Worm (Caenorhabditis elegans): ENCODE results near the gene srh-22.

The srh-22 gene

DNA sequence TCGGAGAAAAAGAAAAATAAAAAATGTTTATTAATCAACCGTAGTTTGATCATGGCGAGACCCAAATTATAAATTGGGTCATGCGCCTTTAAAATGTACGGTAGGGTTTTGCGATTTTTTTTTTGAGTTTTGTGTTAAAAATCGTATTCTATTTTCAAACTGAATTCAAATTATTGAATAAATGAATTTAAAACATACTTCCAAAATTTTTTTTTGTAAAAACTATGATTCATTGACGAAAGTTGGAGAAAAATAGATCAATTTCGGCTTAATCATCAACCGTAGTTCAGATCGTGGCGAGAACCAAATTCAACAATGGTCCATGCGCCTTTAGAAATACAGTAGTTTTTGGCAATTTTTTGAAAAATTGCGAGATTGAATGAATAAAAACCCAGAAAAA, 41.5 kb downstream of the srh-22 start:
- no peak for TF ChIP-seq unc-62 (GFP tag; optimal IDR thresholded peaks at IDR 0.05)
- TF ChIP-seq elt-1 (tag; optimal IDR thresholded peaks at IDR 0.05; ENCODE audit: borderline replicate concordance, insufficient read depth): no peak
- TF ChIP-seq ces-1 (GFP tag; optimal IDR thresholded peaks at IDR 0.05): no peak
- TF ChIP-seq lsy-2 (tag; optimal IDR thresholded peaks at IDR 0.05): no peak
- no peak for TF ChIP-seq cnd-1 (tag; optimal IDR thresholded peaks at IDR 0.05)
- no peak for TF ChIP-seq elt-3 (tag; optimal IDR thresholded peaks at IDR 0.05)
- TF ChIP-seq mls-2 (tag; optimal IDR thresholded peaks at IDR 0.05): no peak
- no peak for TF ChIP-seq hlh-1 (tag; optimal IDR thresholded peaks at IDR 0.05)
- no peak for TF ChIP-seq lin-32 (GFP tag; optimal IDR thresholded peaks at IDR 0.05)
- TF ChIP-seq M03D4.4 (tag; optimal IDR thresholded peaks at IDR 0.05): no peak
- no peak for TF ChIP-seq lin-13 (tag; optimal IDR thresholded peaks at IDR 0.05)
- TF ChIP-seq bed-3 (GFP tag; optimal IDR thresholded peaks at IDR 0.05): no peak
- no peak for TF ChIP-seq drap-1 (GFP tag; optimal IDR thresholded peaks at IDR 0.05)

DNA sequence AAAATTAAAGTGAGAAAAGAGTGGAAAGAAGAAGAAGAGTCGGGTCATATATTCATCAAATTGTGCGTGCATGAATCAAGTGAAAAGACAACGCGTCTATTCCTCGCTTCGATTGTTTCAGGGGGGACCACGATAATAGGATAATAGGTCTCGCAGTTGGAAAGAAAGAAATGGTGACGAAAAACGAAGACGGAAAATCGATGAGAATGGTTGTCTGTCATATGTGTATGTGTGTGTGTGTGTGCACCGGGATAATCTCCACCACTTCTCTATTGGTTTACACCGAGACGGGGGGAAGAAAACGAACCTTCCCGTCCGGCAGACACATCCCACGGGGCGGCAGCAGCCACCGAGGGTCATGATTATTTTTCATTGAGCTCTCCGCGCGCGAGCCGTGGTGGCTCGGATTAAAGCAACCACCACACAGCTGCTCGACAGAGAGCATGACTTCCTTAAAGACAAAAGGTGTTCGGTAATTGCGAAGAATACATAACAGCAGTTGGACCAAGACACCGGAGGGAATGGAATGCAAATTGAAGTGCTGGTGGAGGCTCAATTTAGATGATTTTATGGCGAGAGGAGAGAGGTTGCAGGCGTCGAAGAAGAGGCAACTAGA, 42.0 kb downstream of the srh-22 start:
- TF ChIP-seq ceh-39 (tag; optimal IDR thresholded peaks at IDR 0.05): no peak
- no peak for TF ChIP-seq nhr-12 (tag; optimal IDR thresholded peaks at IDR 0.05)
- peak; percentile 73 for TF ChIP-seq ztf-11 (tag; optimal IDR thresholded peaks at IDR 0.05)
- peak; percentile 69 for TF ChIP-seq hlh-1 (tag; optimal IDR thresholded peaks at IDR 0.05)
- TF ChIP-seq ham-2 (GFP tag; optimal IDR thresholded peaks at IDR 0.05): peak; percentile 53
- TF ChIP-seq unc-62 (GFP tag; optimal IDR thresholded peaks at IDR 0.05): peak; percentile 63
- TF ChIP-seq lin-13 (tag; optimal IDR thresholded peaks at IDR 0.05): no peak
- TF ChIP-seq ceh-83 (GFP tag; optimal IDR thresholded peaks at IDR 0.05): no peak
- TF ChIP-seq mls-2 (tag; optimal IDR thresholded peaks at IDR 0.05): peak; percentile 74
- TF ChIP-seq elt-1 (tag; optimal IDR thresholded peaks at IDR 0.05; ENCODE audit: borderline replicate concordance, insufficient read depth): no peak
- TF ChIP-seq ceh-43 (GFP tag; optimal IDR thresholded peaks at IDR 0.05): peak; percentile 2
- peak; percentile 78 for TF ChIP-seq lin-32 (GFP tag; optimal IDR thresholded peaks at IDR 0.05)
- peak; percentile 72 for TF ChIP-seq nhr-2 (tag; optimal IDR thresholded peaks at IDR 0.05)
- no peak for TF ChIP-seq zip-8 (tag; optimal IDR thresholded peaks at IDR 0.05)
- no peak for TF ChIP-seq sem-2 (GFP tag; optimal IDR thresholded peaks at IDR 0.05)
- TF ChIP-seq cnd-1 (tag; optimal IDR thresholded peaks at IDR 0.05): peak; percentile 78
- peak; percentile 64 for TF ChIP-seq M03D4.4 (tag; optimal IDR thresholded peaks at IDR 0.05)
- peak; percentile 70 for TF ChIP-seq unc-120 (tag; optimal IDR thresholded peaks at IDR 0.05; ENCODE audit: poor library complexity, severe bottlenecking)
- TF ChIP-seq sptf-1 (tag; optimal IDR thresholded peaks at IDR 0.05): peak; percentile 76

DNA sequence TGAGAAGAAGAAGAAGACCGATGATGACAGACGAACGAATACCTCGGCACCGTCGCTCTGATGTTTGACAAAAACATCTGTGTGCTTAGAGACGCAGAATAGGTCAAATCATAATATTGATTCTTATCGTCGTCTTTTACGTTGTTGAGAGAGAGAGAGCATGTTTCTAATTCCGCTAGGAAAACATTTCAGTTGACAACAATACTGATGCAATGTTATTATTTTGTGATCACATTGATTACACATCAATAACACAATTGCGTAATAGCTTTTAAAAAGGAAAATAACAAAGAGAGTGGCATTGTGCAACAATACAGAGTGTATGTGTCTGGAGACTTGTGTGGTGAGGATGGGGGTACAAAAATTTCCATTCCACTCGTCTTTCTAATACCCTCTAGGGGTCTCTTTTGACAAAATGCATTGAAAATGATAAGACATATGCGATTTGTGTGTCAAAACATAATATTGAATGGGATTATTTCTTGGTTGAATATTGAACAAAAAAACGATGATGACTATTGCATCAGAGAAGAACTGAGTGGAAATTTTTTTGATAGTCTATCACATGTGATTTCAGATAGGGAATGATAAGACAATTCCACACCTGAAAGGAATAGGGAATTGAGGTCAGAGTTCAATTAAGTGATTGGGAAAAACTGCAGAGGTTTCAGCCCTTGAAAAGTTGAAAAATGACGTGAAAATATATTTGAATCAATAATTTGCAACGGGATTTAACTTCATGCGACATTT, 42.7 kb downstream of the srh-22 start:
- TF ChIP-seq zip-8 (tag; optimal IDR thresholded peaks at IDR 0.05) (peak; percentile 98), unc-120 (tag; optimal IDR thresholded peaks at IDR 0.05; ENCODE audit: poor library complexity, severe bottlenecking) (no peak)

DNA sequence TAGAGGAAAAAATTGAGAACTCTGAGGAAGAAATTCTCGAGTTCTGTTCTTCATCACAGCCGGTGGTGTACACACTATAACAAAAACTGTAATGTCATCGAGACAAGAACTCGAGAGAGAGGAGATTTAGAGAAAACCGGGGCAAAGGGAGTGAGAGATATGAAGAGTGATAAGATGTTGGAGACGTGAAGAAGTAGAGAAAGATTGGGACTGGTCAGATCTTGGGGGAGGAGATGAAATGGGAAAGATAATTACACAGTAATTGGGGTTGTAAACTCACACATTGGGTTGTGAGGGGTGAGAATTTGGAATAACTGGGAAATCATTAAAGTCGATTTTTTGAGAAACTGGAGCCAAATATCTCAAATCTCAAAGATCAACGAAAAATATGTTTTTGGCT, 43.7 kb downstream of the srh-22 start:
- TF ChIP-seq ham-2 (GFP tag; optimal IDR thresholded peaks at IDR 0.05) (no peak), pha-4 (tag; optimal IDR thresholded peaks at IDR 0.05) (no peak), flh-1 (GFP tag; optimal IDR thresholded peaks at IDR 0.05) (no peak), mls-2 (tag; optimal IDR thresholded peaks at IDR 0.05) (no peak), nhr-2 (tag; optimal IDR thresholded peaks at IDR 0.05) (no peak), blmp-1 (tag; optimal IDR thresholded peaks at IDR 0.05) (no peak), snpc-4 (tag; optimal IDR thresholded peaks at IDR 0.05) (no peak), unc-62 (GFP tag; optimal IDR thresholded peaks at IDR 0.05) (peak; percentile 7), ztf-11 (tag; optimal IDR thresholded peaks at IDR 0.05) (no peak), elt-1 (tag; optimal IDR thresholded peaks at IDR 0.05; ENCODE audit: borderline replicate concordance, insufficient read depth) (peak; percentile 89), ceh-43 (GFP tag; optimal IDR thresholded peaks at IDR 0.05) (no peak), bed-3 (GFP tag; optimal IDR thresholded peaks at IDR 0.05) (no peak), tbx-8 (GFP tag; optimal IDR thresholded peaks at IDR 0.05) (no peak), ceh-39 (tag; optimal IDR thresholded peaks at IDR 0.05) (no peak), nhr-76 (tag; optimal IDR thresholded peaks at IDR 0.05) (no peak), nhr-12 (tag; optimal IDR thresholded peaks at IDR 0.05) (no peak), nhr-28 (tag; optimal IDR thresholded peaks at IDR 0.05) (no peak), cnd-1 (tag; optimal IDR thresholded peaks at IDR 0.05) (no peak), sptf-1 (tag; optimal IDR thresholded peaks at IDR 0.05) (peak; percentile 21), nhr-237 (tag; optimal IDR thresholded peaks at IDR 0.05) (no peak), ces-1 (GFP tag; optimal IDR thresholded peaks at IDR 0.05) (no peak), mep-1 (tag; optimal IDR thresholded peaks at IDR 0.05) (no peak)
